Worm (Caenorhabditis elegans) whole organism, early embryonic: Measurements from ENCODE around the gene C18G1.6.

Experiments used
- scrt-1 ChIP-seq: fragments of 200-800 bp; sonication (Bioruptor generic); IDR thresholded peaks from 2 replicates; pipeline ENCODE4 v1.3.6; 2022; ENCODE audit warnings: missing genetic modification characterization, missing compliant biosample characterization
- tbx-37 ChIP-seq: fragments of 200-800 bp; sonication (Bioruptor generic); conservative IDR thresholded peaks from 2 replicates; pipeline ENCODE4 v1.3.6; 2022; ENCODE audit warnings: missing genetic modification reagents, missing genetic modification characterization, missing compliant biosample characterization

ce11 chrV:4775140-4775539 lies 24.7 kb downstream of the C18G1.6 start:
- TF ChIP-seq tbx-37 (GFP tag; lab: Robert Waterston, UW), result no peak
- TF ChIP-seq scrt-1, result no peak
